Worm (Caenorhabditis elegans) whole organism, L1 larva: ENCODE results near the gene Y42G9A.1.

ENCODE experiments used
- C04F5.9 ChIP-seq: sonication (generic microtip); optimal IDR thresholded peaks from 2 replicates; lab custom pipeline; 2016; ENCODE audit warnings: missing genetic modification characterization, missing compliant biosample characterization
- C16A3.4 ChIP-seq: fragments of 150-350 bp; optimal IDR thresholded peaks from 2 replicates; lab custom pipeline; 2014; ENCODE audit warnings: missing biosample characterization, missing genetic modification characterization
- Y116A8C.19 ChIP-seq: sonication (generic microtip); optimal IDR thresholded peaks from 2 replicates; lab custom pipeline; 2016; ENCODE audit warnings: missing compliant biosample characterization, missing genetic modification characterization, borderline replicate concordance
- aha-1 ChIP-seq: fragments of 150-350 bp; optimal IDR thresholded peaks from 2 replicates; lab custom pipeline; 2014; ENCODE audit warnings: missing biosample characterization, missing genetic modification characterization
- alr-1 ChIP-seq: fragments of 200-800 bp; sonication (Bioruptor generic); optimal IDR thresholded peaks from 2 replicates; lab custom pipeline; 2018; ENCODE audit warnings: borderline replicate concordance, mild to moderate bottlenecking, missing genetic modification characterization, missing compliant biosample characterization
- aly-2 ChIP-seq: fragments of 150-350 bp; optimal IDR thresholded peaks from 2 replicates; lab custom pipeline; 2014; ENCODE audit warnings: missing biosample characterization, missing genetic modification characterization
- blmp-1 ChIP-seq: fragments of 150-350 bp; optimal IDR thresholded peaks from 2 replicates; lab custom pipeline; 2014; ENCODE audit warnings: missing biosample characterization, missing genetic modification characterization
- ceh-63 ChIP-seq: fragments of 200-800 bp; sonication (Bioruptor generic); optimal IDR thresholded peaks from 2 replicates; lab custom pipeline; 2018; ENCODE audit warnings: mild to moderate bottlenecking, missing genetic modification characterization, missing compliant biosample characterization
- ceh-82 ChIP-seq, 3 experiments: fragments of 150-350 bp in 1 of 3; sonication (generic microtip) in 2 of 3; optimal IDR thresholded peaks; 2 replicates each; lab custom pipeline; 2014 to 2017; ENCODE audit warnings: missing biosample characterization in 3 of 3, missing genetic modification characterization in 3 of 3
- ceh-88 ChIP-seq: fragments of 200-800 bp; sonication (Bioruptor generic); IDR thresholded peaks from 2 replicates; pipeline ENCODE4 v1.3.6; 2022; ENCODE audit warnings: missing genetic modification characterization, missing compliant biosample characterization
- ceh-90 ChIP-seq: sonication (generic microtip); optimal IDR thresholded peaks from 2 replicates; lab custom pipeline; 2016; ENCODE audit warnings: missing genetic modification characterization, missing compliant biosample characterization
- ces-1 ChIP-seq: fragments of 150-350 bp; optimal IDR thresholded peaks from 2 replicates; lab custom pipeline; 2014; ENCODE audit warnings: missing biosample characterization, missing genetic modification reagents, missing genetic modification characterization
- dpl-1 ChIP-seq, 3 experiments: fragments of 150-350 bp in 2 of 3; sonication (generic microtip) in 1 of 3; optimal IDR thresholded peaks; 2 replicates each; lab custom pipeline; 2014 to 2017; ENCODE audit warnings: missing biosample characterization in 3 of 3, missing genetic modification characterization in 3 of 3, missing genetic modification reagents in 3 of 3
- efl-1 ChIP-seq, 4 experiments: fragments of 150-350 bp; optimal IDR thresholded peaks in 3 of 4; peaks in 1 of 4; 1 replicate in 1 of 4; 2 replicates in 3 of 4; lab custom pipeline; 2014; ENCODE audit warnings: missing biosample characterization in 2 of 4, missing genetic modification characterization in 2 of 4, missing genetic modification reagents in 2 of 4
- egl-13 ChIP-seq: sonication (generic microtip); optimal IDR thresholded peaks from 2 replicates; lab custom pipeline; 2016; ENCODE audit warnings: missing genotype, missing genetic modification reagents, missing genetic modification characterization, missing compliant biosample characterization
- egl-27 ChIP-seq, 2 experiments: fragments of 150-350 bp in 1 of 2; sonication (generic microtip); optimal IDR thresholded peaks; 3 replicates each; lab custom pipeline; 2017 to 2018; ENCODE audit warnings: missing biosample characterization in 2 of 2, missing genetic modification characterization in 2 of 2, missing genetic modification reagents in 2 of 2
- elt-2 ChIP-seq: sonication (generic microtip); optimal IDR thresholded peaks from 2 replicates; lab custom pipeline; 2016; ENCODE audit warnings: missing genetic modification characterization, mild to moderate bottlenecking, inconsistent platforms, missing compliant biosample characterization, missing genetic modification reagents
- elt-3 ChIP-seq, 6 experiments: fragments of 150-350 bp in 1 of 6; sonication (generic microtip); optimal IDR thresholded peaks; 2 replicates each; lab custom pipeline; 2017 to 2018; ENCODE audit warnings: missing biosample characterization in 6 of 6, missing genetic modification characterization in 6 of 6, inconsistent platforms in 1 of 6
- fkh-10 ChIP-seq: sonication (generic microtip); optimal IDR thresholded peaks from 2 replicates; lab custom pipeline; 2017; ENCODE audit warnings: missing biosample characterization, missing genetic modification reagents, missing genetic modification characterization
- fkh-8 ChIP-seq: sonication (generic microtip); optimal IDR thresholded peaks from 2 replicates; lab custom pipeline; 2016; ENCODE audit warnings: mild to moderate bottlenecking, missing genetic modification characterization, missing compliant biosample characterization
- fos-1 ChIP-seq: fragments of 150-350 bp; optimal IDR thresholded peaks from 2 replicates; lab custom pipeline; 2014; ENCODE audit warnings: missing biosample characterization, missing genetic modification characterization
- grh-1 ChIP-seq: fragments of 200-800 bp; sonication (Bioruptor generic); IDR thresholded peaks from 2 replicates; pipeline ENCODE4 v1.3.6; 2022; ENCODE audit warnings: missing genetic modification reagents, missing genetic modification characterization, missing compliant biosample characterization
- hlh-4 ChIP-seq: sonication (generic microtip); optimal IDR thresholded peaks from 2 replicates; lab custom pipeline; 2016; ENCODE audit warnings: mild to moderate bottlenecking, missing genetic modification characterization, missing compliant biosample characterization
- isw-1 ChIP-seq: fragments of 200-800 bp; sonication (Bioruptor generic); IDR thresholded peaks from 2 replicates; pipeline ENCODE4 v1.3.6; 2022; ENCODE audit warnings: missing genetic modification characterization, missing compliant biosample characterization
- jun-1 ChIP-seq: fragments of 150-350 bp; optimal IDR thresholded peaks from 2 replicates; lab custom pipeline; 2014; ENCODE audit warnings: missing biosample characterization, missing genetic modification reagents, missing genetic modification characterization
- lin-14 ChIP-seq: fragments of 200-800 bp; sonication (Bioruptor generic); optimal IDR thresholded peaks from 2 replicates; lab custom pipeline; 2018; ENCODE audit warnings: mild to moderate bottlenecking, missing genetic modification characterization, moderate library complexity, missing compliant biosample characterization
- lin-15B ChIP-seq: fragments of 150-350 bp; sonication (generic microtip); optimal IDR thresholded peaks from 3 replicates; lab custom pipeline; 2014; ENCODE audit warnings: missing biosample characterization, missing genetic modification characterization
- lin-35 ChIP-seq, 2 experiments: fragments of 150-350 bp; optimal IDR thresholded peaks; 2 replicates each; lab custom pipeline; 2014; ENCODE audit warnings: missing biosample characterization in 2 of 2, missing genetic modification characterization in 2 of 2, missing genetic modification reagents in 2 of 2
- lsy-2 ChIP-seq, 2 experiments: fragments of 150-350 bp; optimal IDR thresholded peaks; 2 replicates each; lab custom pipeline; 2014; ENCODE audit warnings: missing biosample characterization in 2 of 2, missing genetic modification characterization in 2 of 2
- mab-9 ChIP-seq: fragments of 200-800 bp; sonication (Bioruptor generic); IDR thresholded peaks from 2 replicates; pipeline ENCODE4 v1.3.6; 2022; ENCODE audit warnings: missing genetic modification reagents, missing genetic modification characterization, missing compliant biosample characterization
- nhr-12 ChIP-seq: sonication (generic microtip); optimal IDR thresholded peaks from 2 replicates; lab custom pipeline; 2017; ENCODE audit warnings: missing biosample characterization, missing genetic modification characterization
- nhr-237 ChIP-seq: fragments of 150-350 bp; optimal IDR thresholded peaks from 2 replicates; lab custom pipeline; 2014; ENCODE audit warnings: missing biosample characterization, missing genetic modification characterization
- nhr-28 ChIP-seq: fragments of 150-350 bp; optimal IDR thresholded peaks from 2 replicates; lab custom pipeline; 2014; ENCODE audit warnings: missing biosample characterization, missing genetic modification characterization
- nhr-71 ChIP-seq: sonication (generic microtip); optimal IDR thresholded peaks from 2 replicates; lab custom pipeline; 2016; ENCODE audit warnings: mild to moderate bottlenecking, missing genetic modification characterization, moderate library complexity, missing compliant biosample characterization
- nhr-76 ChIP-seq: sonication (generic microtip); optimal IDR thresholded peaks from 2 replicates; lab custom pipeline; 2017; ENCODE audit warnings: missing biosample characterization, missing genetic modification characterization
- nhr-84 ChIP-seq: sonication (generic microtip); optimal IDR thresholded peaks from 2 replicates; lab custom pipeline; 2017; ENCODE audit warnings: missing biosample characterization, missing genetic modification characterization
- nhr-85 ChIP-seq: sonication (generic microtip); peaks from one replicate; lab custom pipeline; 2016; ENCODE audit warnings: missing genetic modification characterization, inconsistent platforms, missing compliant biosample characterization
- pax-3 ChIP-seq: fragments of 200-800 bp; sonication (Bioruptor generic); optimal IDR thresholded peaks from 2 replicates; lab custom pipeline; 2018; ENCODE audit warnings: mild to moderate bottlenecking, missing genetic modification characterization, moderate library complexity, missing compliant biosample characterization
- rnt-1 ChIP-seq: sonication (generic microtip); optimal IDR thresholded peaks from 2 replicates; lab custom pipeline; 2016; ENCODE audit warnings: mild to moderate bottlenecking, missing genetic modification characterization, moderate library complexity, missing compliant biosample characterization
- snpc-4 ChIP-seq: fragments of 150-350 bp; optimal IDR thresholded peaks from 2 replicates; lab custom pipeline; 2014; ENCODE audit warnings: missing biosample characterization, missing genetic modification characterization
- snu-23 ChIP-seq: sonication (generic microtip); optimal IDR thresholded peaks from 2 replicates; lab custom pipeline; 2016; ENCODE audit warnings: missing genetic modification characterization, missing compliant biosample characterization
- sptf-1 ChIP-seq: fragments of 150-350 bp; optimal IDR thresholded peaks from 2 replicates; lab custom pipeline; 2014; ENCODE audit warnings: missing biosample characterization, missing genetic modification characterization
- swsn-7 ChIP-seq: sonication (generic microtip); optimal IDR thresholded peaks from 2 replicates; lab custom pipeline; 2016; ENCODE audit warnings: missing genetic modification characterization, missing compliant biosample characterization
- unc-130 ChIP-seq: fragments of 150-350 bp; optimal IDR thresholded peaks from 2 replicates; lab custom pipeline; 2017; ENCODE audit warnings: missing biosample characterization, missing genetic modification characterization, inconsistent platforms
- unc-86 ChIP-seq: sonication (generic microtip); optimal IDR thresholded peaks from 2 replicates; lab custom pipeline; 2016; ENCODE audit warnings: missing genetic modification characterization, missing compliant biosample characterization
- vab-15 ChIP-seq: sonication (generic microtip); optimal IDR thresholded peaks from 2 replicates; lab custom pipeline; 2017; ENCODE audit warnings: missing genotype, mild to moderate bottlenecking, missing genetic modification characterization, missing compliant biosample characterization
- zag-1 ChIP-seq: fragments of 150-350 bp; optimal IDR thresholded peaks from 2 replicates; lab custom pipeline; 2014; ENCODE audit warnings: missing biosample characterization, missing genetic modification characterization
- zip-4 ChIP-seq: fragments of 200-800 bp; sonication (Bioruptor generic); optimal IDR thresholded peaks from 2 replicates; lab custom pipeline; 2018; ENCODE audit warnings: mild to moderate bottlenecking, missing genetic modification characterization, moderate library complexity, missing compliant biosample characterization

Y42G9A.1 gene

DNA sequence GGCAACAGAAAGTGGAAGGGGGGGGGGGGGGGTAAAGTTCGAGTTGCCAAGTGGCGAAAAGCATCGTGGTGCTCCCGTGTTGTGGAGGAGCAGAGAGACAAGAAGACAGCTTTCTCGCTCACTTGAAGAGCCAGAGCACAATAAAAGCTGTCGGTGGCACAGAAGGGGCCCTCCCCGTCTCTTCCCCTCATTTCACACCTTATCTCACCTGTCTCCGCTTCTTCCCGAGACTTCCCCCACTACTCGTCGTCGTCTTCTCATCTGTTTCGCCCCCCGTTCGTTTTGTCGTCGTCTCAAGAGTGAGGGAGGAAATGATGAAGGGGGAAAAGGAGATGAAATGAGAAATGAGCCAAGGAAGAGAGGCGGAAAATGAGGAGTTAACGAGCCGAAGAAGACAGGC lies 11.3 kb upstream of the Y42G9A.1 start (continued):
- TF ChIP-seq ceh-88: no peak
- TF ChIP-seq blmp-1 (tag; lab: Kevin White, UChicago): no peak
- TF ChIP-seq zip-4 (GFP tag; lab: Kevin White, UChicago): no peak
- no peak for TF ChIP-seq nhr-28 (tag; lab: Kevin White, UChicago)
- no peak for TF ChIP-seq aha-1
- TF ChIP-seq lin-14 (GFP tag; lab: Kevin White, UChicago): peak; percentile 86
- TF ChIP-seq swsn-7 (tag; lab: Kevin White, UChicago): no peak
- TF ChIP-seq fos-1 (tag; lab: Kevin White, UChicago): no peak
- TF ChIP-seq fkh-8 (tag; lab: Kevin White, UChicago): peak; percentile 11
- no peak for TF ChIP-seq egl-27 (tag; optimal IDR thresholded peaks at IDR 0.05; lab: Kevin White, UChicago)
- no peak for TF ChIP-seq nhr-12 (tag; lab: Kevin White, UChicago)
- TF ChIP-seq C04F5.9 (tag; lab: Kevin White, UChicago): no peak
- TF ChIP-seq snpc-4 (tag; lab: Kevin White, UChicago): no peak
- no peak for TF ChIP-seq nhr-76 (tag; lab: Kevin White, UChicago)
- TF ChIP-seq lsy-2 (tag; optimal IDR thresholded peaks at IDR 0.05; lab: Kevin White, UChicago): no peak
- peak; percentile 50 for TF ChIP-seq rnt-1 (tag; lab: Kevin White, UChicago)
- TF ChIP-seq nhr-85 (tag; lab: Kevin White, UChicago): no peak
- TF ChIP-seq nhr-71 (tag; lab: Kevin White, UChicago): peak; percentile 56
- TF ChIP-seq alr-1 (tag; lab: Kevin White, UChicago): no peak
- TF ChIP-seq fkh-10: no peak
- TF ChIP-seq snu-23 (GFP tag; lab: Kevin White, UChicago): peak; percentile 6
- no peak for TF ChIP-seq efl-1 (optimal IDR thresholded peaks at IDR 0.05; lab: Kevin White, UChicago)
- peak in 1 of 2 experiments; percentile 22 for TF ChIP-seq efl-1 (GFP tag; optimal IDR thresholded peaks at IDR 0.05 in 1 of 2; lab: Kevin White, UChicago)
- no peak for TF ChIP-seq isw-1 (GFP tag; lab: Robert Waterston, UW)
- no peak for TF ChIP-seq ceh-90
- TF ChIP-seq pax-3 (tag; lab: Kevin White, UChicago): no peak
- no peak for TF ChIP-seq ceh-82 (tag; optimal IDR thresholded peaks at IDR 0.05; lab: Kevin White, UChicago)
- TF ChIP-seq C16A3.4: no peak

DNA sequence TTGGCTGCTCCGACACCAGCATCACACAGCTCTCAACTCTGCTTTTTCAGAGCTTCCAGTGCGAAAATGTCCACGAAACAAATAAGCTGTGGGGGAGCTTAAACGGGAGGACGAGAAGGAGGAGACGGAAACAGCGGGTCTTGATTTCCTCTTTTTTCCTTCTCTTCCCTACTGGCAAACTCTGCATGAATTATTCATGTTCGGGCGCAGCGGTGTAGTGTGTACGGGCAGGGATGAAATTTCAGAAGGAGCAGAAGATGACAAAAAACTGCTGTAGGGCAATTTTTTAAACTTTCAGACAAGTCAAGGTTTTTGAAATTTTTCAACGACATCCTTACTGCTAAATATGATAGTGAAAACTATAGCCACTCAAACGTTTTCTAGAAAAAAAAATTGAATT lies 10.4 kb upstream of the Y42G9A.1 start:
- TF ChIP-seq aha-1: no peak
- peak; percentile 27 for TF ChIP-seq lin-14 (GFP tag; lab: Kevin White, UChicago)
- TF ChIP-seq mab-9: peak; percentile 6; the same call in 1 of the 2 replicates
- no peak for TF ChIP-seq ces-1 (GFP tag; lab: Kevin White, UChicago)
- TF ChIP-seq unc-86 (tag; lab: Kevin White, UChicago): peak; percentile 92
- TF ChIP-seq fkh-8 (tag; lab: Kevin White, UChicago): peak; percentile 9
- no peak for TF ChIP-seq jun-1 (tag; lab: Kevin White, UChicago)
- no peak for TF ChIP-seq hlh-4 (tag; lab: Kevin White, UChicago)
- no peak for TF ChIP-seq efl-1 (optimal IDR thresholded peaks at IDR 0.05; lab: Kevin White, UChicago)
- no peak for TF ChIP-seq efl-1 (GFP tag; optimal IDR thresholded peaks at IDR 0.05 in 1 of 2; lab: Kevin White, UChicago)
- TF ChIP-seq sptf-1: no peak
- TF ChIP-seq, all 84 proteins: peak for 4

DNA sequence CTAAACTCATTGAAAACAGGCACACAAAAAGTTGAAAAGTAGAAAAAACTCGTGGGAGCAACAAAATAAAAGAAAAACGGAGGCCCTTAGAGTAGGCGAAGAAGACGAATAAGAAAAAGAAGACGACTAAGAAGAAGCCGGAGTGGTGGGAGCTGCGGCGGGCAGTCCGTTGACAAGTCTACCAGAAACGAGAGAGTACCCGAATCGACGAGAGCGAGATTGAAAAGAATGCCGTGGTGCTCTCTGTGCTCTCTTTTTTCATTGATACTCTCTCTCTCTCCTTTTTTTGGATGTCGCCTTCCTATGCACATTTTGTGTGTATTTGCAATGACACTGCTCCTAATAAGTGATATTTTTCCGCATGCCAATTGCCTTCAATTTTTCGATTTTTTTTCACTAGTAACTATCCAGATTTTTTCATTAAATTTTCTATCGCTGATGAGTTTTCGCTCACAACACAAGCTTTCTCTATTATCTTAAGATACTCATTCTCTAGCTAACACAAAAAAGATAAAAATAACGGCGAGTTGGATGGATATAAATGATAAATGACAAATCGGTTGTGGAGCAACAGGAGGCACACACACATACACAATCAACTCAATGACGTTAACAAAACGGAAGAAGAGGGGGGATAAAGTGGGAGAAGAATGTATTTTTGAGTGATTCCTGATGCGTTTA lies 9.7 kb upstream of the Y42G9A.1 start:
- TF ChIP-seq lin-15B (tag; lab: Kevin White, UChicago): no peak
- TF ChIP-seq nhr-84 (tag; lab: Kevin White, UChicago): no peak
- TF ChIP-seq snpc-4 (tag; lab: Kevin White, UChicago): no peak
- no peak for TF ChIP-seq elt-3 (tag; optimal IDR thresholded peaks at IDR 0.05; lab: Kevin White, UChicago)
- TF ChIP-seq C04F5.9 (tag; lab: Kevin White, UChicago): no peak
- TF ChIP-seq zag-1 (tag; lab: Kevin White, UChicago): no peak
- TF ChIP-seq unc-130: no peak
- TF ChIP-seq egl-27 (tag; optimal IDR thresholded peaks at IDR 0.05; lab: Kevin White, UChicago): no peak
- TF ChIP-seq ceh-63 (GFP tag; lab: Kevin White, UChicago): no peak
- no peak for TF ChIP-seq dpl-1 (GFP tag; optimal IDR thresholded peaks at IDR 0.05; lab: Kevin White, UChicago)
- TF ChIP-seq alr-1 (tag; lab: Kevin White, UChicago): no peak
- TF ChIP-seq Y116A8C.19 (tag; lab: Kevin White, UChicago): no peak
- TF ChIP-seq zip-4 (GFP tag; lab: Kevin White, UChicago): no peak
- TF ChIP-seq lin-35 (GFP tag; optimal IDR thresholded peaks at IDR 0.05; lab: Kevin White, UChicago): peak in 1 of 2 experiments; percentile 34
- TF ChIP-seq vab-15 (tag; lab: Kevin White, UChicago): no peak
- TF ChIP-seq egl-13 (tag; lab: Kevin White, UChicago): no peak
- TF ChIP-seq elt-2 (tag; lab: Kevin White, UChicago): no peak
- TF ChIP-seq ceh-82 (tag; optimal IDR thresholded peaks at IDR 0.05; lab: Kevin White, UChicago): peak in 1 of 3 experiments; percentile 53
- no peak for TF ChIP-seq nhr-237
- TF ChIP-seq grh-1 (GFP tag; lab: Robert Waterston, UW): no peak
- TF ChIP-seq aly-2 (tag; lab: Kevin White, UChicago): no peak
